Worm (Caenorhabditis elegans) whole organism, young adult: Measurements from ENCODE around the gene EEED8.3.

Experiments
- F10E7.11 ChIP-seq: sonication (generic microtip); optimal IDR thresholded peaks from 2 replicates; lab custom pipeline; 2017; ENCODE audit warnings: mild to moderate bottlenecking, missing genetic modification characterization, moderate library complexity, missing compliant biosample characterization
- F23B12.7 ChIP-seq: sonication (generic microtip); optimal IDR thresholded peaks from 2 replicates; lab custom pipeline; 2017; ENCODE audit warnings: missing genetic modification characterization, mild to moderate bottlenecking, missing compliant biosample characterization, antibody characterized with exemption, moderate library complexity; ENCODE audit not compliant: insufficient read depth
- F33H1.4 ChIP-seq: fragments of 200-800 bp; sonication (Bioruptor generic); IDR thresholded peaks from 2 replicates; pipeline ENCODE4 v1.3.6; 2022; ENCODE audit warnings: missing genetic modification reagents, missing genetic modification characterization, missing compliant biosample characterization
- F37B4.10 ChIP-seq: fragments of 200-800 bp; sonication (Bioruptor generic); IDR thresholded peaks from 2 replicates; pipeline ENCODE4 v1.3.6; 2022; ENCODE audit warnings: missing genetic modification characterization, missing compliant biosample characterization
- F39B2.1 ChIP-seq: fragments of 200-800 bp; sonication (Bioruptor generic); IDR thresholded peaks from 2 replicates; pipeline ENCODE4 v1.3.6; 2022; ENCODE audit warnings: missing genetic modification reagents, missing genetic modification characterization, missing compliant biosample characterization
- K12H6.12 ChIP-seq: fragments of 200-800 bp; sonication (Bioruptor generic); optimal IDR thresholded peaks from 2 replicates; lab custom pipeline; 2018; ENCODE audit warnings: mild to moderate bottlenecking, missing genetic modification characterization, missing compliant biosample characterization
- Y53F4B.3 ChIP-seq: fragments of 200-800 bp; sonication (Bioruptor generic); IDR thresholded peaks from 2 replicates; pipeline ENCODE4 v1.3.6; 2022; ENCODE audit warnings: missing genetic modification reagents, missing genetic modification characterization, missing compliant biosample characterization
- ZK185.1 ChIP-seq: sonication (generic microtip); optimal IDR thresholded peaks from 2 replicates; lab custom pipeline; 2016; ENCODE audit warnings: mild to moderate bottlenecking, missing genetic modification characterization, missing compliant biosample characterization; ENCODE audit not compliant: poor library complexity, severe bottlenecking
- akir-1 ChIP-seq: fragments of 200-800 bp; sonication (Bioruptor generic); optimal IDR thresholded peaks from 2 replicates; lab custom pipeline; 2018; ENCODE audit warnings: mild to moderate bottlenecking, missing genetic modification characterization, moderate library complexity, missing compliant biosample characterization
- ama-1 ChIP-seq, 3 experiments: fragments of 150-350 bp in 1 of 3; sonication (generic microtip) in 2 of 3; optimal IDR thresholded peaks; 2 replicates each; lab custom pipeline; 2014 to 2018; ENCODE audit warnings: missing biosample characterization in 2 of 3, missing genetic modification characterization in 2 of 3, missing genetic modification reagents in 2 of 3
- aptf-2 ChIP-seq: fragments of 200-800 bp; sonication (Bioruptor generic); conservative IDR thresholded peaks from 2 replicates; pipeline ENCODE4 v1.3.6; 2022; ENCODE audit warnings: missing genetic modification reagents, missing genetic modification characterization, missing compliant biosample characterization
- atf-7 ChIP-seq: sonication (generic microtip); optimal IDR thresholded peaks from 2 replicates; lab custom pipeline; 2017; ENCODE audit warnings: mild to moderate bottlenecking, missing genetic modification characterization, missing compliant biosample characterization
- attf-5 ChIP-seq: fragments of 200-800 bp; sonication (Bioruptor generic); optimal IDR thresholded peaks from 2 replicates; lab custom pipeline; 2018; ENCODE audit warnings: mild to moderate bottlenecking, missing genetic modification characterization, missing compliant biosample characterization
- ccch-3 ChIP-seq: fragments of 200-800 bp; sonication (Bioruptor generic); optimal IDR thresholded peaks from 2 replicates; lab custom pipeline; 2018; ENCODE audit warnings: mild to moderate bottlenecking, missing genetic modification characterization, missing compliant biosample characterization
- cebp-1 ChIP-seq, 2 experiments: fragments of 200-800 bp in 1 of 2; sonication (Bioruptor generic) in 1 of 2; sonication (generic microtip) in 1 of 2; IDR thresholded peaks in 1 of 2; optimal IDR thresholded peaks in 1 of 2; 2 replicates each; pipeline versions ENCODE4 v1.3.6 to Lab custom; 2017 to 2022; ENCODE audit warnings: missing compliant biosample characterization in 2 of 2, missing genetic modification characterization in 2 of 2, mild to moderate bottlenecking in 1 of 2, missing genetic modification reagents in 1 of 2, moderate library complexity in 1 of 2
- chd-7 ChIP-seq: sonication (generic microtip); optimal IDR thresholded peaks from 2 replicates; lab custom pipeline; 2016; ENCODE audit warnings: mild to moderate bottlenecking, missing genetic modification characterization, moderate library complexity, missing compliant biosample characterization
- die-1 ChIP-seq: sonication (generic microtip); optimal IDR thresholded peaks from 2 replicates; lab custom pipeline; 2016; ENCODE audit warnings: missing genotype, mild to moderate bottlenecking, missing genetic modification characterization, missing compliant biosample characterization
- dpl-1 ChIP-seq: fragments of 150-350 bp; optimal IDR thresholded peaks from 2 replicates; lab custom pipeline; 2014; ENCODE audit warnings: missing biosample characterization, missing genetic modification reagents, missing genetic modification characterization
- efl-1 ChIP-seq: fragments of 150-350 bp; optimal IDR thresholded peaks from 2 replicates; lab custom pipeline; 2014; ENCODE audit warnings: missing biosample characterization, missing genetic modification reagents, missing genetic modification characterization
- egl-18 ChIP-seq: fragments of 200-800 bp; sonication (Bioruptor generic); IDR thresholded peaks from 2 replicates; pipeline ENCODE4 v1.3.6; 2022; ENCODE audit warnings: missing genetic modification reagents, missing genetic modification characterization, missing compliant biosample characterization
- egrh-3 ChIP-seq: fragments of 200-800 bp; sonication (Bioruptor generic); IDR thresholded peaks from 2 replicates; pipeline ENCODE4 v1.3.6; 2022; ENCODE audit warnings: missing genetic modification reagents, missing genetic modification characterization, missing compliant biosample characterization
- ekl-4 ChIP-seq: fragments of 200-800 bp; sonication (Bioruptor generic); IDR thresholded peaks from 2 replicates; pipeline ENCODE4 v1.3.6; 2022; ENCODE audit warnings: missing genetic modification reagents, missing genetic modification characterization, missing compliant biosample characterization
- ets-4 ChIP-seq: fragments of 200-800 bp; sonication (Bioruptor generic); optimal IDR thresholded peaks from 2 replicates; lab custom pipeline; 2018; ENCODE audit warnings: mild to moderate bottlenecking, missing genetic modification characterization, missing compliant biosample characterization
- fkh-3 ChIP-seq: sonication (generic microtip); optimal IDR thresholded peaks from 2 replicates; lab custom pipeline; 2016; ENCODE audit warnings: mild to moderate bottlenecking, missing genetic modification characterization, missing compliant biosample characterization
- hlh-26 ChIP-seq: fragments of 200-800 bp; sonication (Bioruptor generic); conservative IDR thresholded peaks from 2 replicates; pipeline ENCODE4 v1.3.6; 2022; ENCODE audit warnings: missing genetic modification reagents, missing genetic modification characterization, missing compliant biosample characterization
- lag-1 ChIP-seq: fragments of 200-800 bp; sonication (Bioruptor generic); IDR thresholded peaks from 2 replicates; pipeline ENCODE4 v1.3.6; 2022; ENCODE audit warnings: missing genetic modification reagents, missing genetic modification characterization, missing compliant biosample characterization
- lin-54 ChIP-seq: fragments of 200-800 bp; sonication (Bioruptor generic); optimal IDR thresholded peaks from 2 replicates; lab custom pipeline; 2018; ENCODE audit warnings: mild to moderate bottlenecking, missing genetic modification characterization, missing compliant biosample characterization
- madf-10 ChIP-seq: sonication (generic microtip); optimal IDR thresholded peaks from 2 replicates; lab custom pipeline; 2016; ENCODE audit warnings: mild to moderate bottlenecking, missing genetic modification characterization, missing compliant biosample characterization
- mes-4 ChIP-seq: sonication (generic microtip); optimal IDR thresholded peaks from 2 replicates; lab custom pipeline; 2016; ENCODE audit warnings: missing genotype, missing genetic modification characterization, missing compliant biosample characterization
- nfya-1 ChIP-seq: sonication (generic microtip); optimal IDR thresholded peaks from 2 replicates; lab custom pipeline; 2017; ENCODE audit warnings: antibody characterized with exemption, missing compliant biosample characterization, missing genetic modification characterization, borderline replicate concordance; ENCODE audit not compliant: insufficient read depth
- nhr-179 ChIP-seq: sonication (generic microtip); optimal IDR thresholded peaks from 2 replicates; lab custom pipeline; 2016; ENCODE audit warnings: mild to moderate bottlenecking, missing genetic modification characterization, missing compliant biosample characterization
- nhr-27 ChIP-seq: fragments of 200-800 bp; sonication (Bioruptor generic); optimal IDR thresholded peaks from 2 replicates; lab custom pipeline; 2018; ENCODE audit warnings: mild to moderate bottlenecking, missing genetic modification characterization, moderate library complexity, missing compliant biosample characterization
- nhr-80 ChIP-seq: sonication (generic microtip); optimal IDR thresholded peaks from 2 replicates; lab custom pipeline; 2016; ENCODE audit warnings: missing genetic modification characterization, missing compliant biosample characterization
- pbrm-1 ChIP-seq: fragments of 200-800 bp; sonication (Bioruptor generic); IDR thresholded peaks from 2 replicates; pipeline ENCODE4 v1.3.6; 2022; ENCODE audit warnings: missing genetic modification reagents, missing genetic modification characterization, missing compliant biosample characterization
- repo-1 ChIP-seq: sonication (generic microtip); optimal IDR thresholded peaks from 2 replicates; lab custom pipeline; 2017; ENCODE audit warnings: mild to moderate bottlenecking, missing genetic modification characterization, missing compliant biosample characterization
- snpc-1.3 ChIP-seq: sonication (generic microtip); optimal IDR thresholded peaks from 2 replicates; lab custom pipeline; 2017; ENCODE audit warnings: missing genetic modification characterization, mild to moderate bottlenecking, missing compliant biosample characterization, antibody characterized with exemption, moderate library complexity, missing genotype, missing genetic modification reagents; ENCODE audit not compliant: insufficient read depth
- snpc-4 ChIP-seq, 5 experiments: fragments of 150-350 bp in 1 of 5; sonication (generic microtip) in 4 of 5; optimal IDR thresholded peaks; 2 replicates each; lab custom pipeline; 2014 to 2018; ENCODE audit warnings: missing genetic modification characterization in 5 of 5, missing biosample characterization in 3 of 5, antibody characterized with exemption in 2 of 5, mild to moderate bottlenecking in 2 of 5, missing compliant biosample characterization in 2 of 5, missing genotype in 2 of 5, moderate library complexity in 2 of 5, missing genetic modification reagents in 1 of 5
- sptf-2 ChIP-seq: fragments of 200-800 bp; sonication (Bioruptor generic); optimal IDR thresholded peaks from 2 replicates; lab custom pipeline; 2018; ENCODE audit warnings: mild to moderate bottlenecking, missing genetic modification characterization, missing compliant biosample characterization
- tbp1 ChIP-seq: fragments of 200-800 bp; sonication (Bioruptor generic); optimal IDR thresholded peaks from 2 replicates; lab custom pipeline; 2018; ENCODE audit warnings: mild to moderate bottlenecking, missing genetic modification characterization, missing compliant biosample characterization
- unc-130 ChIP-seq: sonication (generic microtip); optimal IDR thresholded peaks from 2 replicates; lab custom pipeline; 2016; ENCODE audit warnings: missing genetic modification reagents, missing genetic modification characterization, missing compliant biosample characterization
- xnd-1 ChIP-seq: sonication (generic microtip); optimal IDR thresholded peaks from 2 replicates; lab custom pipeline; 2016; ENCODE audit warnings: missing genotype, missing genetic modification reagents, missing genetic modification characterization, missing compliant biosample characterization
- zfh-2 ChIP-seq: fragments of 200-800 bp; sonication (Bioruptor generic); conservative IDR thresholded peaks from 2 replicates; pipeline ENCODE4 v1.3.6; 2022; ENCODE audit warnings: missing genetic modification reagents, missing genetic modification characterization, missing compliant biosample characterization
- ztf-18 ChIP-seq: sonication (generic microtip); optimal IDR thresholded peaks from 2 replicates; lab custom pipeline; 2016; ENCODE audit warnings: missing genotype, mild to moderate bottlenecking, missing genetic modification characterization, missing compliant biosample characterization
- ztf-22 ChIP-seq: fragments of 200-800 bp; sonication (Bioruptor generic); optimal IDR thresholded peaks from 2 replicates; lab custom pipeline; 2018; ENCODE audit warnings: mild to moderate bottlenecking, missing genetic modification characterization, moderate library complexity, missing compliant biosample characterization
- ztf-28 ChIP-seq: fragments of 200-800 bp; sonication (Bioruptor generic); IDR thresholded peaks from 2 replicates; pipeline ENCODE4 v1.3.6; 2022; ENCODE audit warnings: missing genetic modification reagents, missing genetic modification characterization, missing compliant biosample characterization
- ztf-6 ChIP-seq: fragments of 200-800 bp; sonication (Bioruptor generic); IDR thresholded peaks from 2 replicates; pipeline ENCODE4 v1.3.6; 2022; ENCODE audit warnings: missing genetic modification reagents, missing genetic modification characterization, missing compliant biosample characterization

The EEED8.3 gene

DNA sequence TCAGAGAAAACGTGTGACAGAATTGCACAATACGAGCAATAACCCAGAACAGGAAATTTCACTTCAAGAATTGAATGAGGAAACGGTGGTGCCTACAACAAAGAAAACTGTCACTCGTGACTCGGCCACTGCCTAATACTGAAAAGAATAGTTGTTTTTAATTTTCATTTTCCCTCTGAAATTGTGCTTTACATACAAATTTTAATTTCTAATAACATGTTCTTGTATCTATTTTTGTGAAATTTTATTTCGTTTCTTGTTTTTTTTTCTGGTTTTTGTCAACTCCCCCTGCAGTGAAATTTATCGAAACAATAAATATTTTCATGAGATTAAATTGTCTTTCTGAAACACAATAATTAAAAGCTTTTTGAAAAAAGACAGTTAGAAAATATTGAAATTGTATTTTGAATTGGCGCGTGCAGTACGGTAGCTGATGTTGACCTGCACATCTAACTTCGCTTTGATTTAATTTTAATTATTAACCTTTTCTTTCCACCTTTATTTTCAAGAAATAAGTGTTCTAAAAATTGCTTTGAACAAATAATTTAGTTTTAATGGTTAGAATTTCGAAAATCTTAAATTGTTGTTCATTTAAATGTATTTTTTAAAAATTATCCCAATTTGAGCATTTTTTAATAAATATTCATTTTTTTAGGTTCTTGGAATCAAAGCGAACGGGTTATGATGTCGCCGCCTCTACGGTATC is 41.7 kb downstream of the EEED8.3 start, which contains the start of gene daz-1 (continued):
- TF ChIP-seq snpc-4 (GFP tag; optimal IDR thresholded peaks at IDR 0.05; lab: Kevin White, UChicago) (no peak), snpc-4 (tag; optimal IDR thresholded peaks at IDR 0.05; lab: Kevin White, UChicago) (no peak), efl-1 (GFP tag; lab: Kevin White, UChicago) (peak; percentile 95), chd-7 (tag; lab: Kevin White, UChicago) (no peak), aptf-2 (GFP tag; lab: Robert Waterston, UW) (no peak), dpl-1 (GFP tag; lab: Kevin White, UChicago) (peak; percentile 81), F10E7.11 (tag; lab: Kevin White, UChicago) (no peak), snpc-1.3 (tag; lab: Kevin White, UChicago) (peak; percentile 76), nhr-27 (no peak), F23B12.7 (tag; lab: Kevin White, UChicago) (peak; percentile 3), mes-4 (tag; lab: Kevin White, UChicago) (no peak), F39B2.1 (GFP tag; lab: Robert Waterston, UW) (no peak), lag-1 (GFP tag; lab: Robert Waterston, UW) (no peak), attf-5 (GFP tag; lab: Kevin White, UChicago) (no peak), tbp1 (GFP tag; lab: Kevin White, UChicago) (no peak), unc-130 (no peak), repo-1 (tag; lab: Kevin White, UChicago) (no peak), nhr-80 (no peak), ets-4 (GFP tag; lab: Kevin White, UChicago) (no peak), Y53F4B.3 (GFP tag; lab: Robert Waterston, UW) (no peak), zfh-2 (no peak), xnd-1 (peak; percentile 68), hlh-26 (GFP tag; lab: Robert Waterston, UW) (no peak), madf-10 (tag; lab: Kevin White, UChicago) (no peak), die-1 (tag; lab: Kevin White, UChicago) (no peak), ztf-28 (GFP tag; lab: Robert Waterston, UW) (no peak), pbrm-1 (GFP tag; lab: Robert Waterston, UW) (no peak), nfya-1 (tag; lab: Kevin White, UChicago) (no peak), F33H1.4 (peak; percentile 70), ztf-6 (no peak), egrh-3 (GFP tag; lab: Robert Waterston, UW) (no peak), ama-1 (optimal IDR thresholded peaks at IDR 0.05; lab: Kevin White, UChicago) (no peak), ama-1 (GFP tag; optimal IDR thresholded peaks at IDR 0.05; lab: Kevin White, UChicago) (no peak), ZK185.1 (no peak), akir-1 (GFP tag; lab: Kevin White, UChicago) (no peak), ztf-18 (tag; lab: Kevin White, UChicago) (no peak), ztf-22 (GFP tag; lab: Kevin White, UChicago) (no peak), lin-54 (GFP tag; lab: Kevin White, UChicago) (peak; percentile 93), fkh-3 (tag; lab: Kevin White, UChicago) (no peak), egl-18 (no peak), cebp-1 (GFP tag; IDR thresholded peaks at IDR 0.05; lab: Robert Waterston, UW) (no peak), cebp-1 (tag; optimal IDR thresholded peaks at IDR 0.05; lab: Kevin White, UChicago) (no peak), K12H6.12 (no peak), ekl-4 (GFP tag; lab: Robert Waterston, UW) (no peak), F37B4.10 (GFP tag; lab: Robert Waterston, UW) (no peak), sptf-2 (GFP tag; lab: Kevin White, UChicago) (no peak), atf-7 (tag; lab: Kevin White, UChicago) (no peak), ccch-3 (GFP tag; lab: Kevin White, UChicago) (no peak), nhr-179 (tag; lab: Kevin White, UChicago) (no peak)
